Fruit fly (Drosophila melanogaster): Measurements from ENCODE around the gene Tie.

Tie gene

DNA sequence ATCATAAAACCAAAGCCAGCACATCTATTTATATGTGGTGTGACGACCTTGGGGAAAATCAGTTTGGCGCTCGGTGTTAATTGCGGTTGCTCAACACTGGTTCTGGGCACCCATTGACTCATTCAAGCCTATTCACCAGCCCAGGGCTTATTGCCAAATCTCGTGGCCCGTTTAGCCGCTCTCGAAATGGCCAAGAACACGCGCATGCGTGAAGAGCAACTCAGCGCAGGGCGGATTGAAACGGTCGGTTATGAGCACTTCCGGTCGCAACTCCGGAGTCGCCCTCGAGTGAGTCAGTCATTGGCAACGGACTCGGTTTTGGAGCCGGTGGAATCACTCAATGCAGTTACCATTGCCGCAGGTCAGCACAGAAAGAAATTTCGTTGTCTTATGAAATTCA, 42.5 kb downstream of the Tie start:
- no peak for TF ChIP-seq insv (optimal IDR thresholded peaks at IDR 0.05)
- TF ChIP-seq ttk (optimal IDR thresholded peaks at IDR 0.05) = no peak
- no peak for TF ChIP-seq Myc (optimal IDR thresholded peaks at IDR 0.05)
- TF ChIP-seq h (optimal IDR thresholded peaks at IDR 0.05) = no peak
- TF ChIP-seq psq (optimal IDR thresholded peaks at IDR 0.05) = no peak
- TF ChIP-seq Sin3A (optimal IDR thresholded peaks at IDR 0.05) = no peak

DNA sequence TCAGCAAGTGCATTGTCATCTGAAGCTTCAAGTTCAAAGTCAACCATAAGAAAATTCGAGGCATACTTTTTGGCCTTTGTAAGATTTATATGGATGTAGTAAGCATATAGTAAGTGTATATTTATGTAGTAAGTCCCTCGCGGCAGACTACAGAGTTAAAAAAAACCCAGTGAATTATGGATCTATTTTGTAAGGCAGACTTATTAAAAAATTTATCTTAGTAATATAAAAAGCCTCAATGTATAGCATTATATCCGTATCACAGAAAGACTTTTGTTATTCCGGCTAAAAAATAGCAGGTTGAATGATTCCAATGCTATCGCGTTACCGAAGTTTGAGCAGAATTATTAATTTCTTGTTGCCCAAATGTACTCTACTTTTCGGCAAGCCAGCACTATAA, 47.3 kb downstream of the Tie start:
- TF ChIP-seq h (optimal IDR thresholded peaks at IDR 0.05) (no peak), Myc (optimal IDR thresholded peaks at IDR 0.05) (no peak), psq (optimal IDR thresholded peaks at IDR 0.05) (no peak), ttk (optimal IDR thresholded peaks at IDR 0.05) (no peak)

DNA sequence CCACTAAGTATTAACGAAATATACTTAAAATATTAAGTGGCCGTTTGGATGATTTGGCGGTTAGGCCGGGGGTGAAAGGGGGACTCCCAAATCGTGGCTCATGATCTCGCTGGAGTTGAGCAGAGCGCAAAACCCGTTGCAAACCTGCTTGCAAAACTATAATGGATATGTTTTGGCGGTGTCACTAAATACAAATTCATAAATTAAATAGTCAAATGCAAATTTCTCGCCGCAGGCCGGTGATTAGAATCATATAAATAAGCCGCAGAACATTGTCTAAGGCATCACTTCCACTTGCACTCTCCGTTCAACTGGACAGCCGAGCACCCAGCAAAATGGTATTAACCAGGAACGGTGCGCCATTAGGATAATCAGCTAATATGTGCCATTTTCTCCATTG, 49.4 kb downstream of the Tie start, which contains the start of gene CG11350:
CG11350 (plus strand) TSS at position 301 of the 400 bp plus-strand sequence.
- TF ChIP-seq psq (optimal IDR thresholded peaks at IDR 0.05) (no peak), ttk (optimal IDR thresholded peaks at IDR 0.05) (no peak), h (optimal IDR thresholded peaks at IDR 0.05) (no peak), Sin3A (optimal IDR thresholded peaks at IDR 0.05) (no peak), Myc (optimal IDR thresholded peaks at IDR 0.05) (no peak), insv (optimal IDR thresholded peaks at IDR 0.05) (no peak)

DNA sequence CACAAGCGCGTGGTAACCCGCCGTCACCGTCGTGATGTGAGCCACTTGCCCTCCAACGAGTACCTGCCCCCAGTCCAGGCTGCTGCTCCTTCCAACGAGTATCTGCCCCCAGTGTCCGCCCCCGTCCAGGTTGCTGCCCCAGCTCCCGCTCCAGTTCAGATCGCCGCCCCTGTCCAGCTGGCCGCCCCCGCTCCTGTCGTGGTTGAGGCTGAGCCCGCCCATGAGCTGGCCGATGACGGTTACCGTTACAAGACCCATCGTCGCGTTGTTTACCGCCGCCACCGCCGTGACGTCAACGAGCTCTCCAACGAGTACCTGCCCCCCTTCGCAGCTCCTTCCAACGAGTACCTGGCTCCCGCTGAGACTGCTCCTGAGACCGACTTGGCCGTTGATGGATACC, 51.2 kb downstream of the Tie start:
- TF ChIP-seq Myc (optimal IDR thresholded peaks at IDR 0.05) = no peak
- no peak for TF ChIP-seq ttk (optimal IDR thresholded peaks at IDR 0.05)
- TF ChIP-seq insv (optimal IDR thresholded peaks at IDR 0.05) = no peak
- no peak for TF ChIP-seq Sin3A (optimal IDR thresholded peaks at IDR 0.05)
- no peak for TF ChIP-seq h (optimal IDR thresholded peaks at IDR 0.05)
- TF ChIP-seq psq (optimal IDR thresholded peaks at IDR 0.05) = no peak

DNA sequence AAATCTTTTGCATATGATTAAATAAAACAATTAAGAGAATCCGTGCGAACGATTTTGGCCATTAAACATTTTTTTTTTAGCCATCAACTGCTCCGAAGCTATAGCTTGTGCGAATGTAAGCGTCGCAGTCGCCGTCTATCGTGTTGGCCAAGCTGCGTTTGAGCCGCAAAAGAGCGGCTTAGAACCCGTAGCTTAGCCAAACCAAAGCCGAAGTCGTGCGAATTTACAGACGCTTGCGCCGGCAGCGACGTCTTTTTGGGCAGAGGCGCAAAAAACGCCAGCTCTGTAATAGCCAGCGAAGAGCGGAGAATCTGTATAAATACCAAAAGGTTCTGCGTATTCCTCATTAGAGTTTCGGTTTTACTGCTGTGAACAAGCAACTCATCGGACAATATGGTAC, 52.0 kb downstream of the Tie start, which contains the start of gene CG7465:
CG7465 (plus strand) TSS at position 346 of the 400 bp plus-strand sequence.
- TF ChIP-seq ttk (optimal IDR thresholded peaks at IDR 0.05) (no peak), psq (optimal IDR thresholded peaks at IDR 0.05) (no peak), Sin3A (optimal IDR thresholded peaks at IDR 0.05) (no peak), Myc (optimal IDR thresholded peaks at IDR 0.05) (no peak)

DNA sequence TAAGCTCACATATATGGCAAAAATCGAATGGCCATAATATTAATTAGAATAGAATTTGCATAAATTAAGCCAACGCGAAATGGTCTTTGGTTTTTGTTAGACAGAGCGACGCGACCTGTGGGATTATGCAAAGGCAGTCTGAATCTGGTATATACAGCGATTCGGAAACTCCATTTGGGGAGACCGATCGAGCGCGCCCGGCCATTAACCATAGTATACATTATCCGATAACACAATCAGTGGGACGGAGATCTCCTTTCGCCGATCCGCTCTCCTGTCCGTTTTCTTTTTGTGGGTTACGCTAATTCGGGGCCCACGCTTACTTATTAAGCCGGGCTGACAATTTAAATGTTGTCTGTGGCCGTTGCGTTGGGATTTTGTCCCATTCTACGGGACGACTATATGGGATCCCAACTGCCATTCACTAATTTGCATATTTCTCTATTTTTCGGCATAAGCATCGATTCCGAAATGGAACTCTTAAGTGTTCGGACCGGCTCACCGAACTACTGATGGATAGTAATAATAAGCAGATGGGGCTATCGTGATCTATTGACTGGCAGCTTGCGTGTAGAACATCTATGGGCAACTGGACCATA, 54.2 kb downstream of the Tie start:
- TF ChIP-seq h (optimal IDR thresholded peaks at IDR 0.05) = no peak
- no peak for TF ChIP-seq ttk (optimal IDR thresholded peaks at IDR 0.05)
- no peak for TF ChIP-seq insv (optimal IDR thresholded peaks at IDR 0.05)
- TF ChIP-seq psq (optimal IDR thresholded peaks at IDR 0.05) = no peak
- no peak for TF ChIP-seq Myc (optimal IDR thresholded peaks at IDR 0.05)
- no peak for TF ChIP-seq Sin3A (optimal IDR thresholded peaks at IDR 0.05)

DNA sequence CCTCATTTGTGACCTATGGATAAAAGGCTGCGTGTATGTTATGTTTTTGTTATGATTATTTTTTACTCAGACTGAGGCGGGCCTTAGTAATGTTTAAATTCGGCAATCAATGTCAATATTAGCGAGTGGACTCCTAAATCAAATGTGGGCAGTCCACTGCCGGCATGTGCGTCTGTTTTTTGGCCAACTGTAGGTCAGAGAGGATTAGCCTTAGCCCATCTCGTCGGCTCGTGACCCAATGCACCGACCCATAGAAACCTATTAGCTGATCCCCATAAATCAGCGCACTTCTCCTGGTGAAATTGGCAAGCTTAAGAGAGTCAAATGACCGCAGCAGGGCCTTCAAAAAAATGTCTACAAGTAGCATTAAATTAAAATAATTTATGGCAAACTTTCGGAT, 56.2 kb downstream of the Tie start:
- TF ChIP-seq ttk (optimal IDR thresholded peaks at IDR 0.05) (no peak), Myc (optimal IDR thresholded peaks at IDR 0.05) (no peak), insv (optimal IDR thresholded peaks at IDR 0.05) (no peak), h (optimal IDR thresholded peaks at IDR 0.05) (no peak)

DNA sequence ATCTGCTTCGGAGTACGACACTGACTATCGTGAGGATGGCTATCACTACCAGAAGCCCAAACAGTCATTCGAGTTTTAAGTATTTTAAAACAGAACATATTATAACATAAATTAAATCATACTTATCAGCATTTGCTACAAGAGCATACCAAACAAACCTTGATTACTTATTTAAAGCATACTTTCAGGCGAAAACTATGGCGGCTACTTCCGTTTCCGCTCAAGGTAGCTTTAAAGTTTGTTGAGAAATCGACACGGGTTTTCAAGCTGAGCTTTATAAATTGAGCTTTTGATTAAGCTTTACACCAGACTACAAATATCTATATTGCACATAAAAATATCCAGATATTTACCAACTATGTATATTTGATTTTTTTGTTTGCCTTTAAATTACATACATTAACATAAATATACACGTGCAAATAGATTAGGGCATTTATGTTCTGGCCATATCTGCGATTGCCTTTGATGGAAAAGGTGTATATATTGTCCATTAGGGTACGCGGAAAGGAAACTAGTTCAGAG, 56.9 kb downstream of the Tie start:
- no peak for TF ChIP-seq psq (optimal IDR thresholded peaks at IDR 0.05)
- TF ChIP-seq Sin3A (optimal IDR thresholded peaks at IDR 0.05) = no peak
- TF ChIP-seq insv (optimal IDR thresholded peaks at IDR 0.05) = no peak
- no peak for TF ChIP-seq h (optimal IDR thresholded peaks at IDR 0.05)
- TF ChIP-seq Myc (optimal IDR thresholded peaks at IDR 0.05) = no peak
- TF ChIP-seq ttk (optimal IDR thresholded peaks at IDR 0.05) = no peak

DNA sequence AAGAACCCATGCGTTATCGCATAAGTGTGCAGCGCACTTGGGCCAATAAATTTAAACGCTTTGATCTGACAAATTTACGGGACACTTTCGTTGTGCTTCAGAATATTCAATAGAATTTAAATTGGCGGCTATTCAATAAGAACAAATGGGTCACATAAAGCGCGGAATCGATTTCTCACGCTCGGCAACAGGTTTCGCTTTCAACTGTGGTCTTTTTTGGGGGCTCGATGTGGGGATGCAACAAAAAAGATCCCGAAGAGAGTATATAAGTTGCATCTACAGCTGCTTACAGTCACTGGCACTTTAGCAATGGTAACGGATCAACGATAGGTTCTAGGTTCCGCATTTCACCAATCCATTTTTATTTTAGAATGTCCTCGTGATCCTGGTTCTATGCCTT, 59.2 kb downstream of the Tie start, which contains the start of gene CG11349:
CG11349 (plus strand) TSS at position 301 of the 400 bp plus-strand sequence.
- TF ChIP-seq Sin3A (optimal IDR thresholded peaks at IDR 0.05) (no peak), psq (optimal IDR thresholded peaks at IDR 0.05) (no peak), insv (optimal IDR thresholded peaks at IDR 0.05) (no peak), h (optimal IDR thresholded peaks at IDR 0.05) (no peak), ttk (optimal IDR thresholded peaks at IDR 0.05) (no peak), Myc (optimal IDR thresholded peaks at IDR 0.05) (no peak)

DNA sequence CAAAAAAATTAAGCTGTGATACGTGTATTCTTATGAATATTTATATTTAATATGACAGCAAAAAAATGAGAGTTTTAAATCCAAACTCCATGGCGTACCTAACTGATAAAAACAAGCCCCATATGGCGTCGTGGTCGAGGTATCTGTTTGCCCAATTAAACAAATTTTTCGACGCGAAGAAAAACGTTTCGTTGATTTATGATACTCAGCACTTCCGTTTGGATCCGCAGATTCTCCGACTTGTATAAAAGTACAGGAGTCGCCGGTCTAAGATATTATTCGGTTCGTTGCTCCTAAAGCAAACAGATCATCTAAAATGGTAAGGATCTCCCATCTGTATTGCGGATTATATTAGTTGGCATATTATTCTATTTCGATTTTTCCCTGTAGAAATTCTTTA, 60.5 kb downstream of the Tie start, which contains the start of gene CG32248:
CG32248 (plus strand) TSS at position 301 of the 400 bp plus-strand sequence.
- TF ChIP-seq ttk (optimal IDR thresholded peaks at IDR 0.05) (no peak), Myc (optimal IDR thresholded peaks at IDR 0.05) (no peak), h (optimal IDR thresholded peaks at IDR 0.05) (no peak), psq (optimal IDR thresholded peaks at IDR 0.05) (no peak), insv (optimal IDR thresholded peaks at IDR 0.05) (no peak), Sin3A (optimal IDR thresholded peaks at IDR 0.05) (no peak)

DNA sequence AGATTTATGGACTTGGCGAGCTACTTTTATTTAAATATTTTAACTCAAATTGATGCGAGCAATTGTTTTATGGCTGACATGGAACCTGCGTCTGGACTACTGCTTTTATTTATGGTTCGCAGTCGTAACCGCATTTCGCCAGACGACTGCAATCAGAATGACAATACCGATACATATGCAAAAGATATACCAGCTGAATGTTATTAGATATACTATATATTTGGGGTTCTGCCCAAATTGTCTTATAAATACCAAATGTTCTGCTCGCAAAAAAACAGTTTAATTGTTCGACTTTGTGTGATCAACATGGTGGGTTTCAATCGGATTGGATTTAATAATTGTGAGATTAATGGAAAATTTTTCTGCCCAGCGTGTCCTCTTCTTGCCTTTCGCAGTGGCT, 62.2 kb downstream of the Tie start, which contains the start of gene CG32249:
CG32249 (plus strand) TSS at position 301 of the 400 bp plus-strand sequence.
- TF ChIP-seq Myc (optimal IDR thresholded peaks at IDR 0.05) (no peak), insv (optimal IDR thresholded peaks at IDR 0.05) (no peak), h (optimal IDR thresholded peaks at IDR 0.05) (no peak), ttk (optimal IDR thresholded peaks at IDR 0.05) (no peak), Sin3A (optimal IDR thresholded peaks at IDR 0.05) (no peak), psq (optimal IDR thresholded peaks at IDR 0.05) (no peak)

DNA sequence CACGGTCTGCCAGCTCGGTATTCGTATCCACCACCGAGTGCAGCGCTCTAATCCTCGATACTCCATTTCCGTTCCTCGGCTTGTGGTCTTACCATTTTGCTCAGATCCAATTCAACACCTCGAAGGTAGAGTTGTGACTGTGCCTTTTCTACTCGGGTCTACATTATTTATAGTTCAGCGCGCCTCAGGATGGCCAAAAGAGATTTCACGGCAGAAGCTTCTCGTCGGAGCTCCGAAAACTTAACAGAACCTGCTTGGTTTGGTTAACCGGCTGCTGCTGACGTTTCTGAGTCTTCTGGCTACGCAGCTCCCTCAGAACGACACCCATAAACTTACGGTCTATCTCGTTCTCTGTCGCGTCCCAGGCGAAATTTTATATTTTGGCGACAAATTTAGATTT, 65.4 kb downstream of the Tie start, which contains the start of gene CG32241:
CG32241 (minus strand) TSS at position 101 of the 400 bp plus-strand sequence.
- no peak for TF ChIP-seq Myc (optimal IDR thresholded peaks at IDR 0.05)
- no peak for TF ChIP-seq ttk (optimal IDR thresholded peaks at IDR 0.05)
- TF ChIP-seq psq (optimal IDR thresholded peaks at IDR 0.05) = no peak
- no peak for TF ChIP-seq insv (optimal IDR thresholded peaks at IDR 0.05)
- no peak for TF ChIP-seq Sin3A (optimal IDR thresholded peaks at IDR 0.05)
- TF ChIP-seq h (optimal IDR thresholded peaks at IDR 0.05) = no peak
